Worm (Caenorhabditis elegans) whole organism, L4 larva: ENCODE results near the gene cha-1.
A peak's percentile ranks its signal among the peaks of the same experiment; 100 is the strongest.

ENCODE experiments used
- F49E8.2 ChIP-seq: sonication (generic microtip); optimal IDR thresholded peaks from 2 replicates; lab custom pipeline; 2016; ENCODE audit warnings: missing compliant biosample characterization, mild to moderate bottlenecking, missing genetic modification characterization, borderline replicate concordance
- T20F7.1 ChIP-seq: fragments of 200-800 bp; sonication (Bioruptor generic); optimal IDR thresholded peaks from 2 replicates; lab custom pipeline; 2018; ENCODE audit warnings: mild to moderate bottlenecking, missing genetic modification characterization, missing compliant biosample characterization
- Y105C5A.15 ChIP-seq: fragments of 200-800 bp; sonication (Bioruptor generic); IDR thresholded peaks from 2 replicates; pipeline ENCODE4 v1.3.6; 2022; ENCODE audit warnings: missing genetic modification characterization, missing compliant biosample characterization
- Y5F2A.4 ChIP-seq: fragments of 200-800 bp; sonication (Bioruptor generic); optimal IDR thresholded peaks from 2 replicates; lab custom pipeline; 2018; ENCODE audit warnings: mild to moderate bottlenecking, missing genetic modification characterization, missing compliant biosample characterization
- ZK546.5 ChIP-seq, 2 experiments: sonication (generic microtip); optimal IDR thresholded peaks; 2 replicates each; lab custom pipeline; 2017; ENCODE audit warnings: missing biosample characterization in 2 of 2, missing genetic modification characterization in 2 of 2
- aha-1 ChIP-seq: fragments of 150-350 bp; peaks from one replicate; lab custom pipeline; 2014; ENCODE audit warnings: missing biosample characterization, missing genetic modification characterization
- arid-1 ChIP-seq: fragments of 200-800 bp; sonication (Bioruptor generic); conservative IDR thresholded peaks from 2 replicates; pipeline ENCODE4 v1.3.6; 2022; ENCODE audit warnings: missing genetic modification reagents, missing genetic modification characterization, missing compliant biosample characterization
- ceh-20 ChIP-seq: fragments of 200-800 bp; sonication (Bioruptor generic); IDR thresholded peaks from 2 replicates; pipeline ENCODE4 v1.3.6; 2022; ENCODE audit warnings: missing genetic modification reagents, missing genetic modification characterization, missing compliant biosample characterization
- daf-12 ChIP-seq: fragments of 150-350 bp; optimal IDR thresholded peaks from 2 replicates; lab custom pipeline; 2014; ENCODE audit warnings: missing biosample characterization, missing genetic modification reagents, missing genetic modification characterization
- daf-16 ChIP-seq, 3 experiments: sonication (generic microtip); optimal IDR thresholded peaks; 2 replicates each; lab custom pipeline; 2016 to 2017; ENCODE audit warnings: missing genetic modification characterization in 3 of 3, missing genetic modification reagents in 3 of 3, mild to moderate bottlenecking in 2 of 3, missing compliant biosample characterization in 2 of 3, missing biosample characterization in 1 of 3, moderate library complexity in 1 of 3
- hif-1 ChIP-seq, 2 experiments: sonication (generic microtip); optimal IDR thresholded peaks; 2 replicates each; lab custom pipeline; 2016 to 2017; ENCODE audit warnings: missing compliant biosample characterization in 2 of 2, missing genetic modification characterization in 2 of 2, missing genetic modification reagents in 2 of 2, missing genotype in 2 of 2, mild to moderate bottlenecking in 1 of 2
- hlh-11 ChIP-seq: fragments of 200-800 bp; sonication (Bioruptor generic); optimal IDR thresholded peaks from 2 replicates; lab custom pipeline; 2018; ENCODE audit warnings: mild to moderate bottlenecking, missing genetic modification characterization, missing compliant biosample characterization
- hlh-30 ChIP-seq: sonication (generic microtip); optimal IDR thresholded peaks from 2 replicates; lab custom pipeline; 2017; ENCODE audit warnings: antibody characterized with exemption, mild to moderate bottlenecking, missing genetic modification characterization, missing compliant biosample characterization; ENCODE audit not compliant: insufficient read depth
- hmg-1.1 ChIP-seq: fragments of 200-800 bp; sonication (Bioruptor generic); IDR thresholded peaks from 2 replicates; pipeline ENCODE4 v1.3.6; 2022; ENCODE audit warnings: missing genetic modification reagents, missing genetic modification characterization, missing compliant biosample characterization
- lsy-2 ChIP-seq, 2 experiments: fragments of 150-350 bp in 1 of 2; sonication (generic microtip) in 1 of 2; optimal IDR thresholded peaks; 2 replicates each; lab custom pipeline; 2014 to 2017; ENCODE audit warnings: missing biosample characterization in 2 of 2, missing genetic modification characterization in 2 of 2
- nhr-11 ChIP-seq: fragments of 150-350 bp; optimal IDR thresholded peaks from 2 replicates; lab custom pipeline; 2014; ENCODE audit warnings: missing biosample characterization, missing genetic modification characterization
- nhr-237 ChIP-seq: sonication (generic microtip); optimal IDR thresholded peaks from 2 replicates; lab custom pipeline; 2017; ENCODE audit warnings: missing biosample characterization, missing genetic modification characterization
- nhr-42 ChIP-seq: fragments of 200-800 bp; sonication (Bioruptor generic); IDR thresholded peaks from 2 replicates; pipeline ENCODE4 v1.3.6; 2022; ENCODE audit warnings: missing genetic modification characterization, missing compliant biosample characterization
- rbr-2 ChIP-seq: sonication (generic microtip); optimal IDR thresholded peaks from 2 replicates; lab custom pipeline; 2016; ENCODE audit warnings: missing genotype, missing genetic modification characterization, missing compliant biosample characterization
- set-16 ChIP-seq: fragments of 200-800 bp; sonication (Bioruptor generic); IDR thresholded peaks from 2 replicates; pipeline ENCODE4 v1.3.6; 2022; ENCODE audit warnings: missing genetic modification reagents, missing genetic modification characterization, missing compliant biosample characterization
- spr-1 ChIP-seq: sonication (generic microtip); optimal IDR thresholded peaks from 2 replicates; lab custom pipeline; 2016; ENCODE audit warnings: mild to moderate bottlenecking, missing genetic modification characterization, missing compliant biosample characterization
- spr-3 ChIP-seq: fragments of 200-800 bp; sonication (Bioruptor generic); optimal IDR thresholded peaks from 2 replicates; lab custom pipeline; 2018; ENCODE audit warnings: mild to moderate bottlenecking, missing genetic modification characterization, missing compliant biosample characterization
- unc-130 ChIP-seq: sonication (generic microtip); optimal IDR thresholded peaks from 2 replicates; lab custom pipeline; 2016; ENCODE audit warnings: missing genetic modification reagents, missing genetic modification characterization, missing compliant biosample characterization
- unc-62 ChIP-seq, 3 experiments: fragments of 150-350 bp in 1 of 3; sonication (generic microtip); optimal IDR thresholded peaks in 2 of 3; peaks in 1 of 3; 1 replicate in 1 of 3; 2 replicates in 2 of 3; lab custom pipeline; 2014 to 2017; ENCODE audit warnings: missing biosample characterization in 3 of 3, missing genetic modification characterization in 3 of 3, missing genetic modification reagents in 3 of 3, missing genotype in 1 of 3
- vab-7 ChIP-seq: fragments of 200-800 bp; sonication (Bioruptor generic); IDR thresholded peaks from 2 replicates; pipeline ENCODE4 v1.3.6; 2022; ENCODE audit warnings: missing genetic modification reagents, missing genetic modification characterization, missing compliant biosample characterization
- ztf-11 ChIP-seq: fragments of 150-350 bp; optimal IDR thresholded peaks from 2 replicates; lab custom pipeline; 2014; ENCODE audit warnings: missing biosample characterization, missing genetic modification characterization

The cha-1 gene

DNA sequence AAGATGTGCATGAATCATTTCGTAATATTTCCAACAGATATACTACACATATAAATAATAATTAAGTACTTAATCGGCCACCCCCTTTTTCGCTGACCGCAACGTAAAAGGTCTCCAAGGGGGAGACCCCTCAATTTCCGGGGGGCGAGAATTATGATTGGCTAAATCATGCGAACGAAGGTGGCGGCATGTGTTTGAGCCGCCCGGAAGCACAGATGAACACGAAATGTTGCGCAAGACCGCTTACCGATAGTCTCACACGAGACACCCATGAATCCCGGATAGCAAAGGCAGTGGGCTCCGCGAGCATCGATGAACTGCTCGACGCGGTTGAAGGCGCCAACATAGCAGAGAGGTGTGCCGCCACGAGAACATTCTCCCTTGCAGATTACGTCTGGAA, 40.6 kb upstream of the cha-1 start:
- TF ChIP-seq nhr-42: no peak
- peak; percentile 36; the same call in 1 of the 2 replicates for TF ChIP-seq set-16 (GFP tag; lab: Robert Waterston, UW)
- TF ChIP-seq unc-62 (GFP tag; optimal IDR thresholded peaks at IDR 0.05 in 1 of 2; lab: Kevin White, UChicago): peak in 1 of 2 experiments; percentile 67
- TF ChIP-seq unc-62 (tag; optimal IDR thresholded peaks at IDR 0.05; lab: Kevin White, UChicago): no peak

- no peak for TF ChIP-seq Y5F2A.4 (GFP tag; lab: Kevin White, UChicago)
- peak; percentile 63 for TF ChIP-seq set-16 (GFP tag; lab: Robert Waterston, UW)
Observed at ce11 chrIV:3662863-3663262, 38.4 kb upstream of the cha-1 start.

DNA sequence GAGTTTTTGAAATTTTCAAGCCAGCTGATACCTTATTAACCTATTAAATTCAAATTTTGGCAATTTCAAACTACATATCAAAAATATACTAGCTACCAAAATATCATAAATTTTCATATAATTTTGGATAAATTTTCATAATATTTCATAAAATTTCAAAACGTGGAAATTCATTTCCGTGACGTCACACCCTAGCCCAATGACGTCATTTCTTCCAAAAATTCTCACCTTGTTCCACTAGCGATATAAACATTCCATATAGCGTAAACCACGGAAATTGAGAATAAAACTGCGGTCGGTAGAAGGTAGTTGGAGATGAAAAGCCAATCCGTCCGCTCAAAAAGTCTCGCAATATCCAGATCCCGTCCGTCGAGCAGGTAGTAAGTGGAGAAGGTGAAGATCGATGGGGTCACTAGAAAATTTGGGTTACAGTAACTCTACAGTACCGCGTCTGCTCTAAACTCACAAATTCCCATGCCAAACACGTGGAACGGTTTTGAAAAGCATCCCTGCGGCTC, 36.7 kb upstream of the cha-1 start:
- TF ChIP-seq unc-62 (GFP tag; optimal IDR thresholded peaks at IDR 0.05 in 1 of 2; lab: Kevin White, UChicago): peak in 1 of 2 experiments; percentile 70
- no peak for TF ChIP-seq unc-62 (tag; optimal IDR thresholded peaks at IDR 0.05; lab: Kevin White, UChicago)
- TF ChIP-seq spr-1 (tag; lab: Kevin White, UChicago): no peak
- no peak for TF ChIP-seq F49E8.2 (tag; lab: Kevin White, UChicago)
- TF ChIP-seq, all 104 proteins: peak for 1

- TF ChIP-seq hlh-11 (tag; lab: Kevin White, UChicago) (no peak), spr-3 (GFP tag; lab: Kevin White, UChicago) (no peak), daf-16 (GFP tag; optimal IDR thresholded peaks at IDR 0.05; lab: Kevin White, UChicago) (no peak), daf-16 (tag; optimal IDR thresholded peaks at IDR 0.05; lab: Kevin White, UChicago) (peak; percentile 80), vab-7 (GFP tag; lab: Robert Waterston, UW) (no peak), ceh-20 (GFP tag; lab: Robert Waterston, UW) (no peak), hmg-1.1 (GFP tag; lab: Robert Waterston, UW) (no peak), T20F7.1 (GFP tag; lab: Kevin White, UChicago) (no peak), aha-1 (tag; lab: Kevin White, UChicago) (peak; percentile 72)
Observed at ce11 chrIV:3659951-3660350, 35.5 kb upstream of the cha-1 start.

ce11 chrIV:3655896-3656295, 31.4 kb upstream of the cha-1 start:
- TF ChIP-seq daf-12 (tag; lab: Kevin White, UChicago) (no peak), hif-1 (tag; optimal IDR thresholded peaks at IDR 0.05; lab: Kevin White, UChicago) (peak in 1 of 2 experiments; percentile 2), rbr-2 (tag; lab: Kevin White, UChicago) (no peak), lsy-2 (tag; optimal IDR thresholded peaks at IDR 0.05; lab: Kevin White, UChicago) (no peak), aha-1 (tag; lab: Kevin White, UChicago) (peak; percentile 87), nhr-11 (peak; percentile 52), daf-16 (GFP tag; optimal IDR thresholded peaks at IDR 0.05; lab: Kevin White, UChicago) (peak in 1 of 2 experiments; percentile 66), daf-16 (tag; optimal IDR thresholded peaks at IDR 0.05; lab: Kevin White, UChicago) (no peak), unc-62 (GFP tag; optimal IDR thresholded peaks at IDR 0.05 in 1 of 2; lab: Kevin White, UChicago) (peak in 1 of 2 experiments; percentile 60), unc-62 (tag; optimal IDR thresholded peaks at IDR 0.05; lab: Kevin White, UChicago) (no peak)

ce11 chrIV:3654823-3655222, 30.3 kb upstream of the cha-1 start:
- TF ChIP-seq ztf-11 (no peak), ZK546.5 (tag; optimal IDR thresholded peaks at IDR 0.05; lab: Kevin White, UChicago) (no peak), nhr-237 (tag; lab: Kevin White, UChicago) (no peak), vab-7 (GFP tag; lab: Robert Waterston, UW) (no peak), Y105C5A.15 (no peak), unc-130 (GFP tag; lab: Kevin White, UChicago) (no peak), unc-62 (GFP tag; optimal IDR thresholded peaks at IDR 0.05 in 1 of 2; lab: Kevin White, UChicago) (no peak), unc-62 (tag; optimal IDR thresholded peaks at IDR 0.05; lab: Kevin White, UChicago) (no peak), hlh-30 (tag; lab: Kevin White, UChicago) (no peak), arid-1 (GFP tag; lab: Robert Waterston, UW) (no peak)
